Worm (Caenorhabditis elegans): Measurements from ENCODE around the gene Y73B6BL.288.

ce11 chrIV:6385010-6385409 lies 42.7 kb upstream of the Y73B6BL.288 start:
- TF ChIP-seq him-1 (tag; optimal IDR thresholded peaks at IDR 0.05) (no peak), dao-5 (tag; optimal IDR thresholded peaks at IDR 0.05) (no peak)

Data from whole organism, L4/young adult.